Worm (Caenorhabditis elegans) whole organism, young adult: ENCODE results near the gene Y44F5A.1.

Experiments
- F37B4.10 ChIP-seq: fragments of 200-800 bp; sonication (Bioruptor generic); IDR thresholded peaks from 2 replicates; pipeline ENCODE4 v1.3.6; 2022; ENCODE audit warnings: missing genetic modification characterization, missing compliant biosample characterization
- F52B5.7 ChIP-seq: sonication (generic microtip); optimal IDR thresholded peaks from 2 replicates; lab custom pipeline; 2016; ENCODE audit warnings: mild to moderate bottlenecking, missing genetic modification characterization, missing compliant biosample characterization
- T07F8.4 ChIP-seq: sonication (generic microtip); optimal IDR thresholded peaks from 2 replicates; lab custom pipeline; 2016; ENCODE audit warnings: mild to moderate bottlenecking, missing genetic modification characterization, moderate library complexity, missing compliant biosample characterization
- T26A5.8 ChIP-seq: sonication (generic microtip); optimal IDR thresholded peaks from 2 replicates; lab custom pipeline; 2016; ENCODE audit warnings: missing genetic modification characterization, missing compliant biosample characterization
- Y53G8AR.9 ChIP-seq: fragments of 200-800 bp; sonication (Bioruptor generic); conservative IDR thresholded peaks from 2 replicates; pipeline ENCODE4 v1.3.6; 2022; ENCODE audit warnings: missing genetic modification reagents, missing genetic modification characterization, missing compliant biosample characterization
- akir-1 ChIP-seq: fragments of 200-800 bp; sonication (Bioruptor generic); optimal IDR thresholded peaks from 2 replicates; lab custom pipeline; 2018; ENCODE audit warnings: mild to moderate bottlenecking, missing genetic modification characterization, moderate library complexity, missing compliant biosample characterization
- aptf-3 ChIP-seq: fragments of 200-800 bp; sonication (Bioruptor generic); IDR thresholded peaks from 2 replicates; pipeline ENCODE4 v1.3.6; 2022; ENCODE audit warnings: missing genetic modification characterization, missing compliant biosample characterization
- athp-1 ChIP-seq: sonication (generic microtip); optimal IDR thresholded peaks from 2 replicates; lab custom pipeline; 2017; ENCODE audit warnings: mild to moderate bottlenecking, missing genetic modification characterization, missing compliant biosample characterization
- attf-5 ChIP-seq: fragments of 200-800 bp; sonication (Bioruptor generic); optimal IDR thresholded peaks from 2 replicates; lab custom pipeline; 2018; ENCODE audit warnings: mild to moderate bottlenecking, missing genetic modification characterization, missing compliant biosample characterization
- ccch-3 ChIP-seq: fragments of 200-800 bp; sonication (Bioruptor generic); optimal IDR thresholded peaks from 2 replicates; lab custom pipeline; 2018; ENCODE audit warnings: mild to moderate bottlenecking, missing genetic modification characterization, missing compliant biosample characterization
- cebp-1 ChIP-seq, 2 experiments: fragments of 200-800 bp in 1 of 2; sonication (Bioruptor generic) in 1 of 2; sonication (generic microtip) in 1 of 2; IDR thresholded peaks in 1 of 2; optimal IDR thresholded peaks in 1 of 2; 2 replicates each; pipeline versions ENCODE4 v1.3.6 to Lab custom; 2017 to 2022; ENCODE audit warnings: missing compliant biosample characterization in 2 of 2, missing genetic modification characterization in 2 of 2, mild to moderate bottlenecking in 1 of 2, missing genetic modification reagents in 1 of 2, moderate library complexity in 1 of 2
- cebp-2 ChIP-seq: fragments of 200-800 bp; sonication (Bioruptor generic); IDR thresholded peaks from 2 replicates; pipeline ENCODE4 v1.3.6; 2022; ENCODE audit warnings: missing genetic modification characterization, missing compliant biosample characterization
- ceh-100 ChIP-seq: fragments of 200-800 bp; sonication (Bioruptor generic); IDR thresholded peaks from 2 replicates; pipeline ENCODE4 v1.3.6; 2022; ENCODE audit warnings: missing genetic modification reagents, missing genetic modification characterization, missing compliant biosample characterization
- ceh-27 ChIP-seq: fragments of 200-800 bp; sonication (Bioruptor generic); optimal IDR thresholded peaks from 2 replicates; lab custom pipeline; 2018; ENCODE audit warnings: mild to moderate bottlenecking, missing genetic modification characterization, moderate library complexity, missing compliant biosample characterization
- ceh-40 ChIP-seq: fragments of 200-800 bp; sonication (Bioruptor generic); IDR thresholded peaks from 2 replicates; pipeline ENCODE4 v1.3.6; 2022; ENCODE audit warnings: missing genetic modification characterization, missing compliant biosample characterization
- ceh-58 ChIP-seq: fragments of 200-800 bp; sonication (Bioruptor generic); IDR thresholded peaks from 2 replicates; pipeline ENCODE4 v1.3.6; 2022; ENCODE audit warnings: missing genetic modification characterization, missing compliant biosample characterization
- ceh-91 ChIP-seq: fragments of 200-800 bp; sonication (Bioruptor generic); IDR thresholded peaks from 2 replicates; pipeline ENCODE4 v1.3.6; 2022; ENCODE audit warnings: missing genetic modification reagents, missing genetic modification characterization, missing compliant biosample characterization
- dox-1 ChIP-seq: fragments of 200-800 bp; sonication (Bioruptor generic); IDR thresholded peaks from 2 replicates; pipeline ENCODE4 v1.3.6; 2022; ENCODE audit warnings: missing genetic modification reagents, missing genetic modification characterization, missing compliant biosample characterization
- ekl-4 ChIP-seq: fragments of 200-800 bp; sonication (Bioruptor generic); IDR thresholded peaks from 2 replicates; pipeline ENCODE4 v1.3.6; 2022; ENCODE audit warnings: missing genetic modification reagents, missing genetic modification characterization, missing compliant biosample characterization
- gei-17 ChIP-seq: fragments of 200-800 bp; sonication (Bioruptor generic); optimal IDR thresholded peaks from 2 replicates; lab custom pipeline; 2018; ENCODE audit warnings: mild to moderate bottlenecking, missing genetic modification characterization, missing compliant biosample characterization
- him-1 ChIP-seq: sonication (generic microtip); optimal IDR thresholded peaks from 2 replicates; lab custom pipeline; 2016; ENCODE audit warnings: missing genotype, missing genetic modification reagents, missing genetic modification characterization, missing compliant biosample characterization
- hlh-12 ChIP-seq: sonication (generic microtip); optimal IDR thresholded peaks from 2 replicates; lab custom pipeline; 2016; ENCODE audit warnings: missing genetic modification characterization, missing compliant biosample characterization
- hlh-26 ChIP-seq: fragments of 200-800 bp; sonication (Bioruptor generic); conservative IDR thresholded peaks from 2 replicates; pipeline ENCODE4 v1.3.6; 2022; ENCODE audit warnings: missing genetic modification reagents, missing genetic modification characterization, missing compliant biosample characterization
- hmg-20 ChIP-seq: fragments of 200-800 bp; sonication (Bioruptor generic); IDR thresholded peaks from 2 replicates; pipeline ENCODE4 v1.3.6; 2022; ENCODE audit warnings: missing genetic modification reagents, missing genetic modification characterization, missing compliant biosample characterization
- hrde-1 ChIP-seq: sonication (generic microtip); optimal IDR thresholded peaks from 2 replicates; lab custom pipeline; 2016; ENCODE audit warnings: missing genetic modification characterization, mild to moderate bottlenecking, missing compliant biosample characterization, moderate library complexity, missing genotype, missing genetic modification reagents, borderline replicate concordance
- hsf-1 ChIP-seq: fragments of 200-800 bp; sonication (Bioruptor generic); IDR thresholded peaks from 2 replicates; pipeline ENCODE4 v1.3.6; 2022; ENCODE audit warnings: missing genetic modification reagents, missing genetic modification characterization, missing compliant biosample characterization
- let-526 ChIP-seq: fragments of 200-800 bp; sonication (Bioruptor generic); IDR thresholded peaks from 2 replicates; pipeline ENCODE4 v1.3.6; 2022; ENCODE audit warnings: missing genetic modification reagents, missing genetic modification characterization, missing compliant biosample characterization
- lin-26 ChIP-seq: fragments of 200-800 bp; sonication (Bioruptor generic); IDR thresholded peaks from 2 replicates; pipeline ENCODE4 v1.3.6; 2022; ENCODE audit warnings: missing genetic modification reagents, missing genetic modification characterization, missing compliant biosample characterization
- lin-35 ChIP-seq, 3 experiments: fragments of 150-350 bp in 2 of 3; sonication (generic microtip) in 1 of 3; optimal IDR thresholded peaks; 2 replicates each; lab custom pipeline; 2014 to 2018; ENCODE audit warnings: missing biosample characterization in 3 of 3, missing genetic modification characterization in 3 of 3, missing genetic modification reagents in 3 of 3
- lin-40 ChIP-seq: sonication (generic microtip); optimal IDR thresholded peaks from 2 replicates; lab custom pipeline; 2016; ENCODE audit warnings: missing genetic modification characterization, mild to moderate bottlenecking, missing compliant biosample characterization, missing genotype, missing genetic modification reagents
- lin-54 ChIP-seq: fragments of 200-800 bp; sonication (Bioruptor generic); optimal IDR thresholded peaks from 2 replicates; lab custom pipeline; 2018; ENCODE audit warnings: mild to moderate bottlenecking, missing genetic modification characterization, missing compliant biosample characterization
- lir-1 ChIP-seq: fragments of 200-800 bp; sonication (Bioruptor generic); conservative IDR thresholded peaks from 2 replicates; pipeline ENCODE4 v1.3.6; 2022; ENCODE audit warnings: missing genetic modification reagents, missing genetic modification characterization, missing compliant biosample characterization
- madf-6 ChIP-seq: fragments of 200-800 bp; sonication (Bioruptor generic); IDR thresholded peaks from 2 replicates; pipeline ENCODE4 v1.3.6; 2022; ENCODE audit warnings: missing genetic modification reagents, missing genetic modification characterization, missing compliant biosample characterization
- madf-8 ChIP-seq: fragments of 200-800 bp; sonication (Bioruptor generic); conservative IDR thresholded peaks from 2 replicates; pipeline ENCODE4 v1.3.6; 2022; ENCODE audit warnings: missing genetic modification reagents, missing genetic modification characterization, missing compliant biosample characterization
- mcd-1 ChIP-seq: fragments of 200-800 bp; sonication (Bioruptor generic); IDR thresholded peaks from 2 replicates; pipeline ENCODE4 v1.3.6; 2022; ENCODE audit warnings: missing genetic modification reagents, missing genetic modification characterization, missing compliant biosample characterization
- mes-4 ChIP-seq: sonication (generic microtip); optimal IDR thresholded peaks from 2 replicates; lab custom pipeline; 2016; ENCODE audit warnings: missing genotype, missing genetic modification characterization, missing compliant biosample characterization
- nfya-1 ChIP-seq: sonication (generic microtip); optimal IDR thresholded peaks from 2 replicates; lab custom pipeline; 2017; ENCODE audit warnings: antibody characterized with exemption, missing compliant biosample characterization, missing genetic modification characterization, borderline replicate concordance; ENCODE audit not compliant: insufficient read depth
- nfyb-1 ChIP-seq: fragments of 200-800 bp; sonication (Bioruptor generic); IDR thresholded peaks from 2 replicates; pipeline ENCODE4 v1.3.6; 2022; ENCODE audit warnings: missing genetic modification reagents, missing genetic modification characterization, missing compliant biosample characterization
- nhr-80 ChIP-seq: sonication (generic microtip); optimal IDR thresholded peaks from 2 replicates; lab custom pipeline; 2016; ENCODE audit warnings: missing genetic modification characterization, missing compliant biosample characterization
- rec-8 ChIP-seq, 2 experiments: sonication (generic microtip); optimal IDR thresholded peaks; 2 replicates each; lab custom pipeline; 2016; ENCODE audit warnings: mild to moderate bottlenecking in 2 of 2, missing genetic modification characterization in 2 of 2, missing genetic modification reagents in 2 of 2, missing genotype in 2 of 2, missing biosample characterization in 1 of 2, missing compliant biosample characterization in 1 of 2, moderate library complexity in 1 of 2
- rpc-1 ChIP-seq, 2 experiments: fragments of 150-350 bp in 1 of 2; sonication (generic microtip) in 1 of 2; optimal IDR thresholded peaks; 2 replicates each; lab custom pipeline; 2014 to 2018; ENCODE audit warnings: missing biosample characterization in 1 of 2, missing genetic modification characterization in 1 of 2, missing genetic modification reagents in 1 of 2, missing genotype in 1 of 2
- sea-2 ChIP-seq: fragments of 200-800 bp; sonication (Bioruptor generic); IDR thresholded peaks from 2 replicates; pipeline ENCODE4 v1.3.6; 2022; ENCODE audit warnings: missing genetic modification characterization, missing compliant biosample characterization
- snpc-3.4 ChIP-seq: sonication (generic microtip); optimal IDR thresholded peaks from 2 replicates; lab custom pipeline; 2017; ENCODE audit warnings: missing genetic modification characterization, mild to moderate bottlenecking, missing compliant biosample characterization, antibody characterized with exemption, moderate library complexity, missing genotype, missing genetic modification reagents
- tlf-1 ChIP-seq: fragments of 200-800 bp; sonication (Bioruptor generic); optimal IDR thresholded peaks from 2 replicates; lab custom pipeline; 2018; ENCODE audit warnings: mild to moderate bottlenecking, missing genetic modification characterization, missing compliant biosample characterization
- xnd-1 ChIP-seq: sonication (generic microtip); optimal IDR thresholded peaks from 2 replicates; lab custom pipeline; 2016; ENCODE audit warnings: missing genotype, missing genetic modification reagents, missing genetic modification characterization, missing compliant biosample characterization
- zfh-2 ChIP-seq: fragments of 200-800 bp; sonication (Bioruptor generic); conservative IDR thresholded peaks from 2 replicates; pipeline ENCODE4 v1.3.6; 2022; ENCODE audit warnings: missing genetic modification reagents, missing genetic modification characterization, missing compliant biosample characterization
- ztf-22 ChIP-seq: fragments of 200-800 bp; sonication (Bioruptor generic); optimal IDR thresholded peaks from 2 replicates; lab custom pipeline; 2018; ENCODE audit warnings: mild to moderate bottlenecking, missing genetic modification characterization, moderate library complexity, missing compliant biosample characterization
- ztf-3 ChIP-seq: fragments of 200-800 bp; sonication (Bioruptor generic); optimal IDR thresholded peaks from 2 replicates; lab custom pipeline; 2018; ENCODE audit warnings: mild to moderate bottlenecking, missing genetic modification characterization, missing compliant biosample characterization

Y44F5A.1 gene

ce11 chrIII:4291216-4291691 lies 43.8 kb upstream of the Y44F5A.1 start, which contains the start of gene mcm-5:
TSS of gene mcm-5 (minus strand) at chrIII:4291266.
- 0 out of 2 replicates have a peak, but pooled peaks have one; percentile 21 for TF ChIP-seq hsf-1 (GFP tag; lab: Robert Waterston, UW)
- no peak for TF ChIP-seq ztf-22
- TF ChIP-seq T07F8.4 = no peak
- no peak for TF ChIP-seq ceh-40 (GFP tag; lab: Robert Waterston, UW)
- no peak for TF ChIP-seq sea-2 (GFP tag; lab: Robert Waterston, UW)
- TF ChIP-seq madf-6 (GFP tag; lab: Robert Waterston, UW) = peak; percentile 93
- TF ChIP-seq cebp-2 = no peak
- no peak for TF ChIP-seq athp-1 (tag; lab: Kevin White, UChicago)
- peak; percentile 70 for TF ChIP-seq ceh-91
- TF ChIP-seq mcd-1 (GFP tag; lab: Robert Waterston, UW) = no peak
- no peak for TF ChIP-seq cebp-1 (GFP tag; IDR thresholded peaks at IDR 0.05; lab: Robert Waterston, UW)
- TF ChIP-seq cebp-1 (tag; optimal IDR thresholded peaks at IDR 0.05; lab: Kevin White, UChicago) = no peak
- TF ChIP-seq snpc-3.4 (tag; lab: Kevin White, UChicago) = peak; percentile 59
- no peak for TF ChIP-seq ztf-3
- no peak for TF ChIP-seq ceh-27
- TF ChIP-seq madf-8 (GFP tag; lab: Robert Waterston, UW) = peak; percentile 78
- no peak for TF ChIP-seq lir-1 (GFP tag; lab: Robert Waterston, UW)
- TF ChIP-seq nhr-80 (tag; lab: Kevin White, UChicago) = no peak
- TF ChIP-seq him-1 (tag; lab: Kevin White, UChicago) = peak; percentile 49
- TF ChIP-seq ceh-100 (GFP tag; lab: Robert Waterston, UW) = no peak
- TF ChIP-seq aptf-3 (GFP tag; lab: Robert Waterston, UW) = no peak
- TF ChIP-seq attf-5 (GFP tag; lab: Kevin White, UChicago) = no peak
- TF ChIP-seq tlf-1 (GFP tag; lab: Kevin White, UChicago) = no peak
- no peak for TF ChIP-seq nfyb-1 (GFP tag; lab: Robert Waterston, UW)
- TF ChIP-seq lin-26 (GFP tag; lab: Robert Waterston, UW) = no peak
- no peak for TF ChIP-seq ekl-4 (GFP tag; lab: Robert Waterston, UW)
- TF ChIP-seq let-526 (GFP tag; lab: Robert Waterston, UW) = no peak
- TF ChIP-seq lin-54 (GFP tag; lab: Kevin White, UChicago) = peak; percentile 85
- TF ChIP-seq akir-1 = no peak
- TF ChIP-seq lin-40 (tag; lab: Kevin White, UChicago) = no peak
- no peak for TF ChIP-seq Y53G8AR.9 (GFP tag; lab: Robert Waterston, UW)
- TF ChIP-seq xnd-1 (tag; lab: Kevin White, UChicago) = peak; percentile 59
- TF ChIP-seq mes-4 = no peak
- no peak for TF ChIP-seq gei-17 (GFP tag; lab: Kevin White, UChicago)
- no peak for TF ChIP-seq hlh-26 (GFP tag; lab: Robert Waterston, UW)
- no peak for TF ChIP-seq ccch-3
- TF ChIP-seq F37B4.10 (GFP tag; lab: Robert Waterston, UW) = no peak
- no peak for TF ChIP-seq zfh-2
- no peak for TF ChIP-seq T26A5.8 (tag; lab: Kevin White, UChicago)
- TF ChIP-seq lin-35 (GFP tag; optimal IDR thresholded peaks at IDR 0.05; lab: Kevin White, UChicago) = peak in 1 of 3 experiments; percentile 45
- TF ChIP-seq hmg-20 = no peak
- TF ChIP-seq hlh-12 (tag; lab: Kevin White, UChicago) = no peak
- no peak for TF ChIP-seq nfya-1
- no peak for TF ChIP-seq hrde-1 (tag; lab: Kevin White, UChicago)
- TF ChIP-seq dox-1 = no peak
- TF ChIP-seq F52B5.7 (tag; lab: Kevin White, UChicago) = no peak
- no peak for TF ChIP-seq rec-8 (tag; optimal IDR thresholded peaks at IDR 0.05; lab: Kevin White, UChicago)
- no peak for TF ChIP-seq rpc-1 (optimal IDR thresholded peaks at IDR 0.05; lab: Kevin White, UChicago)
- no peak for TF ChIP-seq rpc-1 (tag; optimal IDR thresholded peaks at IDR 0.05; lab: Kevin White, UChicago)
- TF ChIP-seq ceh-58 (GFP tag; lab: Robert Waterston, UW) = no peak
